Worm (Caenorhabditis elegans): ENCODE results near the gene pat-2.
A peak's percentile ranks its signal among the peaks of the same experiment; 100 is the strongest.

Gene pat-2

ce11 chrIII:8851961-8852360 lies 33.3 kb downstream of the pat-2 start, which contains the start of gene plg-1:
TSS of gene plg-1 (plus strand) at chrIII:8852261.
- no peak for TF ChIP-seq ceh-44 (GFP tag; IDR thresholded peaks at IDR 0.05)
- no peak for TF ChIP-seq R02D3.7 (tag; optimal IDR thresholded peaks at IDR 0.05)
- no peak for TF ChIP-seq lin-13 (GFP tag; optimal IDR thresholded peaks at IDR 0.05)
- TF ChIP-seq daf-16 (GFP tag; optimal IDR thresholded peaks at IDR 0.05): no peak
- no peak for TF ChIP-seq daf-16 (tag; optimal IDR thresholded peaks at IDR 0.05)
- TF ChIP-seq T26A8.4 (GFP tag; IDR thresholded peaks at IDR 0.05): no peak
- TF ChIP-seq ama-1 (optimal IDR thresholded peaks at IDR 0.05): no peak
- no peak for TF ChIP-seq php-3 (GFP tag; IDR thresholded peaks at IDR 0.05)
- TF ChIP-seq unc-62 (GFP tag; optimal IDR thresholded peaks at IDR 0.05 in 1 of 2): no peak
- TF ChIP-seq unc-62 (tag; optimal IDR thresholded peaks at IDR 0.05): no peak
- no peak for TF ChIP-seq madf-5 (GFP tag; IDR thresholded peaks at IDR 0.05)

- peak; percentile 37 for TF ChIP-seq lin-38 (GFP tag; IDR thresholded peaks at IDR 0.05)
These were observed 33.7 kb downstream of the pat-2 start for ce11 chrIII:8852402-8852801.

- TF ChIP-seq Y105C5A.15 (GFP tag; IDR thresholded peaks at IDR 0.05) (no peak), arid-1 (GFP tag; conservative IDR thresholded peaks at IDR 0.05) (no peak), hlh-11 (tag; optimal IDR thresholded peaks at IDR 0.05) (peak; percentile 32), mdl-1 (tag; optimal IDR thresholded peaks at IDR 0.05) (no peak), D1046.2 (GFP tag; IDR thresholded peaks at IDR 0.05) (no peak), aly-2 (tag; optimal IDR thresholded peaks at IDR 0.05) (no peak), F44E2.7 (GFP tag; IDR thresholded peaks at IDR 0.05) (no peak), hif-1 (tag; optimal IDR thresholded peaks at IDR 0.05) (no peak), dmd-6 (GFP tag; IDR thresholded peaks at IDR 0.05) (peak; percentile 63), dmd-8 (GFP tag; IDR thresholded peaks at IDR 0.05) (no peak), ceh-28 (tag; optimal IDR thresholded peaks at IDR 0.05) (no peak), F49E8.2 (tag; optimal IDR thresholded peaks at IDR 0.05; ENCODE audit: borderline replicate concordance) (no peak), ZK546.5 (tag; optimal IDR thresholded peaks at IDR 0.05) (no peak), ceh-20 (GFP tag; IDR thresholded peaks at IDR 0.05) (no peak), nhr-11 (tag; optimal IDR thresholded peaks at IDR 0.05) (no peak), mdt-29 (GFP tag; IDR thresholded peaks at IDR 0.05) (no peak)
These were observed 39.8 kb downstream of the pat-2 start for ce11 chrIII:8858482-8858881.

- TF ChIP-seq arid-1 (GFP tag; conservative IDR thresholded peaks at IDR 0.05) (peak; percentile 56), lin-38 (GFP tag; IDR thresholded peaks at IDR 0.05) (peak; percentile 59), madf-5 (GFP tag; IDR thresholded peaks at IDR 0.05) (0 out of 4 replicates have a peak, but pooled peaks have one; percentile 52 to 73), Y105C5A.15 (GFP tag; IDR thresholded peaks at IDR 0.05) (peak; percentile 53; the same call in 1 of the 2 replicates), Y48G9A.11 (GFP tag; IDR thresholded peaks at IDR 0.05) (peak; percentile 74), snpc-1.2 (GFP tag; IDR thresholded peaks at IDR 0.05) (0 out of 2 replicates have a peak, but pooled peaks have one; percentile 26), lim-7 (GFP tag; IDR thresholded peaks at IDR 0.05) (0 out of 2 replicates have a peak, but pooled peaks have one; percentile 22)
These were observed 42.0 kb downstream of the pat-2 start for ce11 chrIII:8860741-8861140.

ce11 chrIII:8865294-8865766 lies 46.6 kb downstream of the pat-2 start:
- TF ChIP-seq nhr-42 (GFP tag; IDR thresholded peaks at IDR 0.05) (peak; percentile 81), daf-19 (GFP tag; conservative IDR thresholded peaks at IDR 0.05) (no peak), daf-16 (GFP tag; optimal IDR thresholded peaks at IDR 0.05) (peak; percentile 40 to 81), daf-16 (tag; optimal IDR thresholded peaks at IDR 0.05) (peak; percentile 34), T20F7.1 (GFP tag; optimal IDR thresholded peaks at IDR 0.05) (peak; percentile 51), duxl-1 (tag; optimal IDR thresholded peaks at IDR 0.05; ENCODE audit: poor library complexity) (no peak), ceh-62 (tag; optimal IDR thresholded peaks at IDR 0.05) (no peak), hmg-1.1 (GFP tag; IDR thresholded peaks at IDR 0.05) (peak; percentile 82), ceh-20 (GFP tag; IDR thresholded peaks at IDR 0.05) (peak; percentile 80; the same call in 1 of the 2 replicates), dmd-6 (GFP tag; IDR thresholded peaks at IDR 0.05) (peak; percentile 94), madf-5 (GFP tag; IDR thresholded peaks at IDR 0.05) (peak in 1 of 2 experiments; percentile 88; a peak in 1 of 4 replicates), nhr-28 (tag; optimal IDR thresholded peaks at IDR 0.05) (peak; percentile 81), nhr-11 (tag; optimal IDR thresholded peaks at IDR 0.05) (peak; percentile 86), dmd-9 (GFP tag; IDR thresholded peaks at IDR 0.05) (0 out of 2 replicates have a peak, but pooled peaks have one; percentile 9), skn-1 (tag; optimal IDR thresholded peaks at IDR 0.05) (no peak), set-16 (GFP tag; IDR thresholded peaks at IDR 0.05) (peak; percentile 95), nhr-25 (tag; optimal IDR thresholded peaks at IDR 0.05; ENCODE audit: borderline replicate concordance, insufficient read depth) (peak; percentile 0), lin-38 (GFP tag; IDR thresholded peaks at IDR 0.05) (peak; percentile 74), ctbp-1 (GFP tag; IDR thresholded peaks at IDR 0.05) (peak; percentile 22; the same call in 1 of the 2 replicates), dpl-1 (GFP tag; optimal IDR thresholded peaks at IDR 0.05) (peak; percentile 34)

Measured in whole organism, L4 larva.